Worm (Caenorhabditis elegans) whole organism, L2 larva: Measurements from ENCODE around the gene H11E01.3.

ENCODE experiments used
- C34F6.9 ChIP-seq: fragments of 150-350 bp; optimal IDR thresholded peaks from 2 replicates; lab custom pipeline; 2014; ENCODE audit warnings: missing biosample characterization, missing genetic modification characterization
- F13H6.1 ChIP-seq: sonication (generic microtip); optimal IDR thresholded peaks from 2 replicates; lab custom pipeline; 2016; ENCODE audit warnings: missing genetic modification characterization, missing compliant biosample characterization
- Y55F3AM.14 ChIP-seq: fragments of 200-800 bp; sonication (Bioruptor generic); optimal IDR thresholded peaks from 2 replicates; lab custom pipeline; 2018; ENCODE audit warnings: mild to moderate bottlenecking, missing genetic modification characterization, missing compliant biosample characterization
- ZK546.5 ChIP-seq: sonication (generic microtip); optimal IDR thresholded peaks from 2 replicates; lab custom pipeline; 2017; ENCODE audit warnings: missing biosample characterization, missing genetic modification characterization
- alr-1 ChIP-seq: fragments of 150-350 bp; optimal IDR thresholded peaks from 2 replicates; lab custom pipeline; 2014; ENCODE audit warnings: missing biosample characterization, missing genetic modification characterization
- aly-2 ChIP-seq: fragments of 150-350 bp; optimal IDR thresholded peaks from 2 replicates; lab custom pipeline; 2014; ENCODE audit warnings: missing biosample characterization, missing genetic modification characterization
- ama-1 ChIP-seq: fragments of 150-350 bp; optimal IDR thresholded peaks from 2 replicates; lab custom pipeline; 2018; ENCODE audit warnings: inconsistent platforms
- ceh-16 ChIP-seq: fragments of 150-350 bp; optimal IDR thresholded peaks from 2 replicates; lab custom pipeline; 2014; ENCODE audit warnings: missing biosample characterization, missing genetic modification characterization
- ceh-82 ChIP-seq: fragments of 150-350 bp; optimal IDR thresholded peaks from 2 replicates; lab custom pipeline; 2014; ENCODE audit warnings: missing biosample characterization, missing genetic modification characterization
- crh-2 ChIP-seq: sonication (generic microtip); optimal IDR thresholded peaks from 2 replicates; lab custom pipeline; 2017; ENCODE audit warnings: missing biosample characterization, missing genetic modification characterization
- dmd-4 ChIP-seq: sonication (generic microtip); optimal IDR thresholded peaks from 2 replicates; lab custom pipeline; 2017; ENCODE audit warnings: missing biosample characterization, missing genetic modification characterization
- egl-27 ChIP-seq: sonication (generic microtip); optimal IDR thresholded peaks from 3 replicates; lab custom pipeline; 2017; ENCODE audit warnings: missing biosample characterization, missing genetic modification reagents, missing genetic modification characterization
- elt-3 ChIP-seq: sonication (generic microtip); optimal IDR thresholded peaks from 2 replicates; lab custom pipeline; 2017; ENCODE audit warnings: missing biosample characterization, missing genetic modification characterization
- fos-1 ChIP-seq: fragments of 150-350 bp; optimal IDR thresholded peaks from 2 replicates; lab custom pipeline; 2014; ENCODE audit warnings: missing biosample characterization, missing genetic modification characterization
- gmeb-1 ChIP-seq: fragments of 150-350 bp; optimal IDR thresholded peaks from 2 replicates; lab custom pipeline; 2014; ENCODE audit warnings: missing biosample characterization, missing genetic modification characterization
- lin-11 ChIP-seq: fragments of 150-350 bp; sonication (generic microtip); optimal IDR thresholded peaks from 2 replicates; lab custom pipeline; 2014; ENCODE audit warnings: missing biosample characterization, missing genetic modification characterization, inconsistent platforms, mixed read lengths
- lin-13 ChIP-seq: fragments of 150-350 bp; optimal IDR thresholded peaks from 2 replicates; lab custom pipeline; 2014; ENCODE audit warnings: missing biosample characterization, missing genetic modification reagents, missing genetic modification characterization
- lin-39 ChIP-seq: fragments of 150-350 bp; optimal IDR thresholded peaks from 2 replicates; lab custom pipeline; 2014; ENCODE audit warnings: missing biosample characterization, missing genetic modification reagents, missing genetic modification characterization
- lsy-2 ChIP-seq, 2 experiments: fragments of 150-350 bp in 1 of 2; sonication (generic microtip) in 1 of 2; optimal IDR thresholded peaks; 2 replicates each; lab custom pipeline; 2014 to 2017; ENCODE audit warnings: missing biosample characterization in 2 of 2, missing genetic modification characterization in 2 of 2
- mab-5 ChIP-seq: fragments of 150-350 bp; optimal IDR thresholded peaks from 2 replicates; lab custom pipeline; 2014; ENCODE audit warnings: missing biosample characterization, missing genetic modification characterization
- mbf-1 ChIP-seq: sonication (generic microtip); optimal IDR thresholded peaks from 2 replicates; lab custom pipeline; 2017; ENCODE audit warnings: missing biosample characterization, missing genetic modification characterization
- nhr-10 ChIP-seq: sonication (generic microtip); optimal IDR thresholded peaks from 2 replicates; lab custom pipeline; 2017; ENCODE audit warnings: missing biosample characterization, missing genetic modification characterization
- nhr-11 ChIP-seq: fragments of 150-350 bp; optimal IDR thresholded peaks from 2 replicates; lab custom pipeline; 2014; ENCODE audit warnings: missing biosample characterization, missing genetic modification characterization
- nhr-12 ChIP-seq: fragments of 150-350 bp; optimal IDR thresholded peaks from 2 replicates; lab custom pipeline; 2014; ENCODE audit warnings: missing biosample characterization, missing genetic modification characterization
- nhr-129 ChIP-seq: fragments of 150-350 bp; optimal IDR thresholded peaks from 2 replicates; lab custom pipeline; 2014; ENCODE audit warnings: missing biosample characterization, missing genetic modification characterization
- nhr-21 ChIP-seq: fragments of 150-350 bp; optimal IDR thresholded peaks from 2 replicates; lab custom pipeline; 2014; ENCODE audit warnings: missing biosample characterization, missing genetic modification characterization
- nhr-23 ChIP-seq: fragments of 150-350 bp; optimal IDR thresholded peaks from 2 replicates; lab custom pipeline; 2014; ENCODE audit warnings: missing biosample characterization, missing genetic modification reagents, missing genetic modification characterization
- nhr-237 ChIP-seq: fragments of 150-350 bp; optimal IDR thresholded peaks from 2 replicates; lab custom pipeline; 2014; ENCODE audit warnings: missing biosample characterization, missing genetic modification characterization
- nhr-25 ChIP-seq: fragments of 150-350 bp; sonication (generic microtip); optimal IDR thresholded peaks from 3 replicates; lab custom pipeline; 2014; ENCODE audit warnings: missing biosample characterization, missing genetic modification characterization
- nhr-6 ChIP-seq: fragments of 150-350 bp; optimal IDR thresholded peaks from 2 replicates; lab custom pipeline; 2014; ENCODE audit warnings: missing biosample characterization, missing genetic modification characterization
- nhr-77 ChIP-seq: fragments of 150-350 bp; optimal IDR thresholded peaks from 2 replicates; lab custom pipeline; 2014; ENCODE audit warnings: missing biosample characterization, missing genetic modification characterization
- peb-1 ChIP-seq: fragments of 150-350 bp; optimal IDR thresholded peaks from 2 replicates; lab custom pipeline; 2014; ENCODE audit warnings: missing biosample characterization, missing genetic modification characterization
- sem-4 ChIP-seq: fragments of 150-350 bp; optimal IDR thresholded peaks from 2 replicates; lab custom pipeline; 2014; ENCODE audit warnings: missing biosample characterization, missing genetic modification reagents, missing genetic modification characterization
- skn-1 ChIP-seq: sonication (generic microtip); optimal IDR thresholded peaks from 2 replicates; lab custom pipeline; 2017; ENCODE audit warnings: missing biosample characterization, missing genetic modification characterization
- sma-9 ChIP-seq, 2 experiments: fragments of 150-350 bp in 1 of 2; sonication (generic microtip) in 1 of 2; optimal IDR thresholded peaks; 2 replicates each; lab custom pipeline; 2014 to 2016; ENCODE audit warnings: missing genetic modification characterization in 2 of 2, mild to moderate bottlenecking in 1 of 2, missing biosample characterization in 1 of 2, missing compliant biosample characterization in 1 of 2, missing genetic modification reagents in 1 of 2, moderate library complexity in 1 of 2
- unc-39 ChIP-seq: fragments of 150-350 bp; optimal IDR thresholded peaks from 2 replicates; lab custom pipeline; 2014; ENCODE audit warnings: missing biosample characterization, missing genetic modification characterization
- unc-55 ChIP-seq: fragments of 150-350 bp; sonication (generic microtip); optimal IDR thresholded peaks from 3 replicates; lab custom pipeline; 2014; ENCODE audit warnings: missing biosample characterization, missing genetic modification reagents, missing genetic modification characterization
- unc-62 ChIP-seq: fragments of 150-350 bp; optimal IDR thresholded peaks from 2 replicates; lab custom pipeline; 2014; ENCODE audit warnings: missing biosample characterization, missing genetic modification reagents, missing genetic modification characterization
- zag-1 ChIP-seq: fragments of 150-350 bp; optimal IDR thresholded peaks from 2 replicates; lab custom pipeline; 2014; ENCODE audit warnings: missing biosample characterization, missing genetic modification characterization
- ztf-1 ChIP-seq: fragments of 200-800 bp; sonication (Bioruptor generic); conservative IDR thresholded peaks from 2 replicates; pipeline ENCODE4 v1.3.6; 2022; ENCODE audit warnings: missing genetic modification characterization, missing compliant biosample characterization
- ztf-11 ChIP-seq: sonication (generic microtip); optimal IDR thresholded peaks from 2 replicates; lab custom pipeline; 2017; ENCODE audit warnings: missing biosample characterization, missing genetic modification characterization
- ztf-4 ChIP-seq: fragments of 150-350 bp; optimal IDR thresholded peaks from 2 replicates; lab custom pipeline; 2014; ENCODE audit warnings: missing biosample characterization, missing genetic modification characterization

H11E01.3 gene

ce11 chrX:1613860-1614259, 9.2 kb downstream of the H11E01.3 start:
- TF ChIP-seq ceh-16: no peak
- no peak for TF ChIP-seq nhr-25
- TF ChIP-seq nhr-6: no peak
- no peak for TF ChIP-seq nhr-23 (tag; lab: Kevin White, UChicago)
- no peak for TF ChIP-seq aly-2 (tag; lab: Kevin White, UChicago)
- no peak for TF ChIP-seq nhr-10 (tag; lab: Kevin White, UChicago)
- no peak for TF ChIP-seq lin-13 (GFP tag; lab: Kevin White, UChicago)
- TF ChIP-seq lsy-2 (tag; optimal IDR thresholded peaks at IDR 0.05; lab: Kevin White, UChicago): no peak

ce11 chrX:1620678-1621449, 16.2 kb downstream of the H11E01.3 start, which contains the start of gene H11E01.2:
TSS of gene H11E01.2 (plus strand) at chrX:1621057.
- TF ChIP-seq ceh-82 (tag; lab: Kevin White, UChicago) (no peak), sma-9 (GFP tag; optimal IDR thresholded peaks at IDR 0.05; lab: Kevin White, UChicago) (no peak), sma-9 (tag; optimal IDR thresholded peaks at IDR 0.05; lab: Kevin White, UChicago) (no peak), ama-1 (lab: Kevin White, UChicago) (no peak), gmeb-1 (tag; lab: Kevin White, UChicago) (no peak), lsy-2 (tag; optimal IDR thresholded peaks at IDR 0.05; lab: Kevin White, UChicago) (no peak), lin-13 (GFP tag; lab: Kevin White, UChicago) (no peak), aly-2 (tag; lab: Kevin White, UChicago) (no peak)
- TF ChIP-seq, all 48 proteins: peak for 0

- TF ChIP-seq mab-5 (tag; lab: Kevin White, UChicago) (no peak), sma-9 (GFP tag; optimal IDR thresholded peaks at IDR 0.05; lab: Kevin White, UChicago) (no peak), sma-9 (tag; optimal IDR thresholded peaks at IDR 0.05; lab: Kevin White, UChicago) (no peak), nhr-11 (no peak), nhr-25 (no peak), ama-1 (lab: Kevin White, UChicago) (no peak), C34F6.9 (tag; lab: Kevin White, UChicago) (no peak), peb-1 (no peak), nhr-77 (tag; lab: Kevin White, UChicago) (no peak), alr-1 (no peak)
Observed at ce11 chrX:1623048-1623447, 18.3 kb downstream of the H11E01.3 start.

- TF ChIP-seq unc-62 (GFP tag; lab: Kevin White, UChicago) (peak; percentile 2), dmd-4 (tag; lab: Kevin White, UChicago) (peak; percentile 81), ceh-16 (peak; percentile 75), zag-1 (tag; lab: Kevin White, UChicago) (peak; percentile 97), C34F6.9 (tag; lab: Kevin White, UChicago) (peak; percentile 94), lsy-2 (tag; optimal IDR thresholded peaks at IDR 0.05; lab: Kevin White, UChicago) (peak; percentile 92 to 94), nhr-129 (tag; lab: Kevin White, UChicago) (peak; percentile 99), mab-5 (tag; lab: Kevin White, UChicago) (peak; percentile 96), ztf-4 (peak; percentile 92), ceh-82 (tag; lab: Kevin White, UChicago) (peak; percentile 95), alr-1 (no peak), nhr-10 (tag; lab: Kevin White, UChicago) (peak; percentile 96), F13H6.1 (tag; lab: Kevin White, UChicago) (peak; percentile 93), nhr-23 (tag; lab: Kevin White, UChicago) (no peak), ztf-1 (GFP tag; lab: Robert Waterston, UW) (0 out of 2 replicates have a peak, but pooled peaks have one; percentile 55), ztf-11 (peak; percentile 46), peb-1 (no peak), sem-4 (tag; lab: Kevin White, UChicago) (peak; percentile 96), ama-1 (lab: Kevin White, UChicago) (no peak), fos-1 (peak; percentile 99), lin-11 (tag; lab: Kevin White, UChicago) (peak; percentile 93), nhr-6 (peak; percentile 96), sma-9 (GFP tag; optimal IDR thresholded peaks at IDR 0.05; lab: Kevin White, UChicago) (peak; percentile 96), sma-9 (tag; optimal IDR thresholded peaks at IDR 0.05; lab: Kevin White, UChicago) (no peak), elt-3 (tag; lab: Kevin White, UChicago) (no peak), nhr-77 (tag; lab: Kevin White, UChicago) (peak; percentile 97), nhr-12 (peak; percentile 44), gmeb-1 (tag; lab: Kevin White, UChicago) (peak; percentile 92), nhr-21 (tag; lab: Kevin White, UChicago) (peak; percentile 98), Y55F3AM.14 (peak; percentile 90), nhr-25 (peak; percentile 94), mbf-1 (peak; percentile 69), ZK546.5 (tag; lab: Kevin White, UChicago) (peak; percentile 78), crh-2 (tag; lab: Kevin White, UChicago) (peak; percentile 99), nhr-237 (tag; lab: Kevin White, UChicago) (peak; percentile 96), unc-55 (GFP tag; lab: Kevin White, UChicago) (peak; percentile 100), unc-39 (tag; lab: Kevin White, UChicago) (no peak), egl-27 (tag; lab: Kevin White, UChicago) (peak; percentile 93), lin-13 (GFP tag; lab: Kevin White, UChicago) (peak; percentile 97), lin-39 (tag; lab: Kevin White, UChicago) (peak; percentile 24), skn-1 (tag; lab: Kevin White, UChicago) (peak; percentile 95)
Observed at ce11 chrX:1627013-1627412, 22.3 kb downstream of the H11E01.3 start.
